Worm (Caenorhabditis elegans) whole organism, young adult: Measurements from ENCODE around the gene srg-36.

Experiments used
- K12H6.12 ChIP-seq: fragments of 200-800 bp; sonication (Bioruptor generic); optimal IDR thresholded peaks from 2 replicates; lab custom pipeline; 2018; ENCODE audit warnings: mild to moderate bottlenecking, missing genetic modification characterization, missing compliant biosample characterization
- bed-1 ChIP-seq: fragments of 200-800 bp; sonication (Bioruptor generic); IDR thresholded peaks from 2 replicates; pipeline ENCODE4 v1.3.6; 2022; ENCODE audit warnings: missing genetic modification reagents, missing genetic modification characterization, missing compliant biosample characterization
- hmg-20 ChIP-seq: fragments of 200-800 bp; sonication (Bioruptor generic); IDR thresholded peaks from 2 replicates; pipeline ENCODE4 v1.3.6; 2022; ENCODE audit warnings: missing genetic modification reagents, missing genetic modification characterization, missing compliant biosample characterization
- nhr-120 ChIP-seq: fragments of 200-800 bp; sonication (Bioruptor generic); IDR thresholded peaks from 2 replicates; pipeline ENCODE4 v1.3.6; 2022; ENCODE audit warnings: missing genetic modification characterization, missing compliant biosample characterization
- rec-8 ChIP-seq, 2 experiments: sonication (generic microtip); optimal IDR thresholded peaks; 2 replicates each; lab custom pipeline; 2016; ENCODE audit warnings: mild to moderate bottlenecking in 2 of 2, missing genetic modification characterization in 2 of 2, missing genetic modification reagents in 2 of 2, missing genotype in 2 of 2, missing biosample characterization in 1 of 2, missing compliant biosample characterization in 1 of 2, moderate library complexity in 1 of 2
- snpc-4 ChIP-seq, 5 experiments: fragments of 150-350 bp in 1 of 5; sonication (generic microtip) in 4 of 5; optimal IDR thresholded peaks; 2 replicates each; lab custom pipeline; 2014 to 2018; ENCODE audit warnings: missing genetic modification characterization in 5 of 5, missing biosample characterization in 3 of 5, antibody characterized with exemption in 2 of 5, mild to moderate bottlenecking in 2 of 5, missing compliant biosample characterization in 2 of 5, missing genotype in 2 of 5, moderate library complexity in 2 of 5, missing genetic modification reagents in 1 of 5
- sptf-2 ChIP-seq: fragments of 200-800 bp; sonication (Bioruptor generic); optimal IDR thresholded peaks from 2 replicates; lab custom pipeline; 2018; ENCODE audit warnings: mild to moderate bottlenecking, missing genetic modification characterization, missing compliant biosample characterization
- unc-62 ChIP-seq: fragments of 150-350 bp; optimal IDR thresholded peaks from 2 replicates; lab custom pipeline; 2014; ENCODE audit warnings: missing biosample characterization, missing genetic modification reagents, missing genetic modification characterization

DNA sequence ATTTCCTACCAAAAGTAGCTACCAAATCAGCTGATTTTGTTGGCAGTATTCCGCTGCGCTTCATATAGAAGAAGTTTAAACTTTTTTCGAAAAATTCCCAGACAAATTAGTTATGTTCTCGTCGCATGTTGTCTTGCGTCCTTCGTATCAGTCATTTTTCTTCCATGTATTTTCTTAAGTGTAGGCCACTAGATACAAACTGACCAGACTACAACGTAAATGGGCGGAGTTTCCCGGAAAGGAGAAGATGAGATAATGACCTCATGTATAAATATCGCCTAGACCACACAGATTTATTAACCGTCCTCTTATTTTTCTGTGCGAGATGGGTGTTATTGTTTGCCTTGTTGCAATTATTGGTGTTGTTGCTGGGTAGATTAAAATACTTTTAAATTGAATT, 9.0 kb downstream of the srg-36 start, which contains the start of gene cyp-13B2:
- TF ChIP-seq K12H6.12: no peak
- no peak for TF ChIP-seq nhr-120 (GFP tag; lab: Robert Waterston, UW)
- no peak for TF ChIP-seq snpc-4 (GFP tag; optimal IDR thresholded peaks at IDR 0.05; lab: Kevin White, UChicago)
- TF ChIP-seq snpc-4 (tag; optimal IDR thresholded peaks at IDR 0.05; lab: Kevin White, UChicago): no peak
- TF ChIP-seq sptf-2 (GFP tag; lab: Kevin White, UChicago): no peak
- TF ChIP-seq unc-62 (GFP tag; lab: Kevin White, UChicago): no peak
- no peak for TF ChIP-seq bed-1 (GFP tag; lab: Robert Waterston, UW)
- no peak for TF ChIP-seq rec-8 (tag; optimal IDR thresholded peaks at IDR 0.05; lab: Kevin White, UChicago)
- TF ChIP-seq hmg-20: no peak
